Worm (Caenorhabditis elegans): Measurements from ENCODE around the gene srx-45.

ce11 chrIII:9281480-9281879, 25.0 kb downstream of the srx-45 start, which contains the start of gene fozi-1:
- no peak for TF ChIP-seq med-1 (GFP tag; optimal IDR thresholded peaks at IDR 0.05; ENCODE audit: insufficient read depth)
- no peak for TF ChIP-seq tab-1 (GFP tag; IDR thresholded peaks at IDR 0.05)
- no peak for TF ChIP-seq ref-1 (GFP tag; conservative IDR thresholded peaks at IDR 0.05)
- TF ChIP-seq klf-2 (GFP tag; conservative IDR thresholded peaks at IDR 0.05), result no peak
- TF ChIP-seq cog-1 (tag; optimal IDR thresholded peaks at IDR 0.05), result no peak

Measured in whole organism, midembryonic.